Worm (Caenorhabditis elegans) whole organism, late embryonic: ENCODE data around the gene C34E11.4.
A peak's percentile ranks its signal among the peaks of the same experiment; 100 is the strongest.

Source experiments
- C08G9.2 ChIP-seq: sonication (generic microtip); optimal IDR thresholded peaks from 2 replicates; lab custom pipeline; 2016; ENCODE audit warnings: mild to moderate bottlenecking, missing genetic modification characterization, moderate library complexity, missing compliant biosample characterization
- F13H6.1 ChIP-seq: sonication (generic microtip); optimal IDR thresholded peaks from 2 replicates; lab custom pipeline; 2016; ENCODE audit warnings: missing genetic modification characterization, missing compliant biosample characterization
- K02D7.2 ChIP-seq: sonication (generic microtip); optimal IDR thresholded peaks from 2 replicates; lab custom pipeline; 2017; ENCODE audit warnings: mild to moderate bottlenecking, missing genetic modification characterization, missing compliant biosample characterization
- T23F11.4 ChIP-seq: fragments of 200-800 bp; sonication (Bioruptor generic); optimal IDR thresholded peaks from 2 replicates; lab custom pipeline; 2018; ENCODE audit warnings: mild to moderate bottlenecking, missing genetic modification characterization, missing compliant biosample characterization
- ceh-18 ChIP-seq: sonication (generic microtip); optimal IDR thresholded peaks from 2 replicates; lab custom pipeline; 2016; ENCODE audit warnings: missing genetic modification characterization, missing compliant biosample characterization
- ceh-19 ChIP-seq: fragments of 200-800 bp; sonication (Bioruptor generic); optimal IDR thresholded peaks from 2 replicates; lab custom pipeline; 2018; ENCODE audit warnings: mild to moderate bottlenecking, missing genetic modification characterization, missing compliant biosample characterization
- ceh-22 ChIP-seq: sonication (generic microtip); optimal IDR thresholded peaks from 2 replicates; lab custom pipeline; 2017; ENCODE audit warnings: missing biosample characterization, missing genetic modification characterization
- ceh-24 ChIP-seq: sonication (generic microtip); optimal IDR thresholded peaks from 2 replicates; lab custom pipeline; 2016; ENCODE audit warnings: mild to moderate bottlenecking, missing genetic modification characterization, missing compliant biosample characterization
- ceh-31 ChIP-seq: sonication (generic microtip); optimal IDR thresholded peaks from 2 replicates; lab custom pipeline; 2016; ENCODE audit warnings: missing genetic modification characterization, missing compliant biosample characterization
- ceh-48 ChIP-seq: sonication (generic microtip); optimal IDR thresholded peaks from 2 replicates; lab custom pipeline; 2016; ENCODE audit warnings: missing genetic modification characterization, inconsistent platforms, missing compliant biosample characterization
- ceh-6 ChIP-seq: fragments of 200-800 bp; sonication (Bioruptor generic); optimal IDR thresholded peaks from 2 replicates; lab custom pipeline; 2018; ENCODE audit warnings: mild to moderate bottlenecking, missing genetic modification characterization, missing compliant biosample characterization
- ceh-9 ChIP-seq: sonication (generic microtip); optimal IDR thresholded peaks from 2 replicates; lab custom pipeline; 2016; ENCODE audit warnings: mild to moderate bottlenecking, missing genetic modification characterization, inconsistent platforms, missing compliant biosample characterization
- dmd-4 ChIP-seq: sonication (generic microtip); optimal IDR thresholded peaks from 2 replicates; lab custom pipeline; 2016; ENCODE audit warnings: borderline replicate concordance, missing genetic modification characterization, missing compliant biosample characterization
- dve-1 ChIP-seq: sonication (generic microtip); optimal IDR thresholded peaks from 2 replicates; lab custom pipeline; 2017; ENCODE audit warnings: antibody characterized with exemption, mild to moderate bottlenecking, missing genetic modification characterization, missing compliant biosample characterization
- elt-4 ChIP-seq: sonication (generic microtip); optimal IDR thresholded peaks from 2 replicates; lab custom pipeline; 2016; ENCODE audit warnings: missing genetic modification characterization, missing compliant biosample characterization
- eyg-1 ChIP-seq: sonication (generic microtip); optimal IDR thresholded peaks from 2 replicates; lab custom pipeline; 2016; ENCODE audit warnings: missing genotype, missing genetic modification characterization, missing compliant biosample characterization
- fax-1 ChIP-seq: sonication (generic microtip); optimal IDR thresholded peaks from 2 replicates; lab custom pipeline; 2016; ENCODE audit warnings: missing genotype, missing genetic modification characterization, missing compliant biosample characterization
- fkh-6 ChIP-seq: sonication (generic microtip); optimal IDR thresholded peaks from 2 replicates; lab custom pipeline; 2016; ENCODE audit warnings: missing genetic modification characterization, missing compliant biosample characterization
- gmeb-2 ChIP-seq: sonication (generic microtip); optimal IDR thresholded peaks from 2 replicates; lab custom pipeline; 2016; ENCODE audit warnings: missing genetic modification characterization, inconsistent platforms, missing compliant biosample characterization
- hlh-13 ChIP-seq: fragments of 200-800 bp; sonication (Bioruptor generic); optimal IDR thresholded peaks from 2 replicates; lab custom pipeline; 2018; ENCODE audit warnings: mild to moderate bottlenecking, missing genetic modification characterization, missing compliant biosample characterization
- hlh-6 ChIP-seq: sonication (generic microtip); optimal IDR thresholded peaks from 2 replicates; lab custom pipeline; 2016; ENCODE audit warnings: missing genotype, missing genetic modification characterization, missing compliant biosample characterization
- hlh-8 ChIP-seq: sonication (generic microtip); optimal IDR thresholded peaks from 2 replicates; lab custom pipeline; 2016; ENCODE audit warnings: missing genotype, missing genetic modification characterization, missing compliant biosample characterization
- lim-6 ChIP-seq: sonication (generic microtip); optimal IDR thresholded peaks from 2 replicates; lab custom pipeline; 2016; ENCODE audit warnings: missing genetic modification characterization, missing compliant biosample characterization
- madf-2 ChIP-seq: sonication (generic microtip); optimal IDR thresholded peaks from 2 replicates; lab custom pipeline; 2017; ENCODE audit warnings: missing genetic modification characterization, missing compliant biosample characterization
- mec-3 ChIP-seq: sonication (generic microtip); optimal IDR thresholded peaks from 2 replicates; lab custom pipeline; 2016; ENCODE audit warnings: borderline replicate concordance, missing genetic modification characterization, missing compliant biosample characterization
- npax-4 ChIP-seq: sonication (generic microtip); optimal IDR thresholded peaks from 2 replicates; lab custom pipeline; 2016; ENCODE audit warnings: missing genetic modification characterization, missing compliant biosample characterization
- pag-3 ChIP-seq: sonication (generic microtip); optimal IDR thresholded peaks from 2 replicates; lab custom pipeline; 2016; ENCODE audit warnings: missing compliant biosample characterization, missing genetic modification characterization, borderline replicate concordance
- pha-2 ChIP-seq: sonication (generic microtip); optimal IDR thresholded peaks from 2 replicates; lab custom pipeline; 2017; ENCODE audit warnings: mild to moderate bottlenecking, missing genetic modification characterization, missing compliant biosample characterization
- pqm-1 ChIP-seq: sonication (generic microtip); optimal IDR thresholded peaks from 2 replicates; lab custom pipeline; 2016; ENCODE audit warnings: missing genetic modification characterization, missing compliant biosample characterization
- pros-1 ChIP-seq: fragments of 150-350 bp; optimal IDR thresholded peaks from 2 replicates; lab custom pipeline; 2014; ENCODE audit warnings: missing biosample characterization, missing genetic modification reagents, missing genetic modification characterization
- sdc-2 ChIP-seq: sonication (generic microtip); optimal IDR thresholded peaks from 2 replicates; lab custom pipeline; 2016; ENCODE audit warnings: missing genotype, missing genetic modification characterization, missing compliant biosample characterization
- sox-2 ChIP-seq: fragments of 200-800 bp; sonication (Bioruptor generic); IDR thresholded peaks from 2 replicates; pipeline ENCODE4 v1.3.6; 2022; ENCODE audit warnings: missing genetic modification reagents, missing genetic modification characterization, missing compliant biosample characterization
- sox-4 ChIP-seq: sonication (generic microtip); optimal IDR thresholded peaks from 2 replicates; lab custom pipeline; 2017; ENCODE audit warnings: mild to moderate bottlenecking, missing genetic modification characterization, inconsistent platforms, missing compliant biosample characterization
- tbx-7 ChIP-seq: sonication (generic microtip); optimal IDR thresholded peaks from 2 replicates; lab custom pipeline; 2016; ENCODE audit warnings: missing genotype, missing genetic modification characterization, missing compliant biosample characterization
- ttx-3 ChIP-seq: sonication (generic microtip); optimal IDR thresholded peaks from 2 replicates; lab custom pipeline; 2016; ENCODE audit warnings: missing genetic modification reagents, missing genetic modification characterization, missing compliant biosample characterization
- unc-42 ChIP-seq: sonication (generic microtip); optimal IDR thresholded peaks from 2 replicates; lab custom pipeline; 2016; ENCODE audit warnings: missing genotype, missing genetic modification characterization, missing compliant biosample characterization
- unc-86 ChIP-seq: sonication (generic microtip); optimal IDR thresholded peaks from 2 replicates; lab custom pipeline; 2016; ENCODE audit warnings: missing genetic modification characterization, missing compliant biosample characterization
- ztf-16 ChIP-seq: sonication (generic microtip); optimal IDR thresholded peaks from 2 replicates; lab custom pipeline; 2017; ENCODE audit warnings: missing genetic modification characterization, missing compliant biosample characterization

Gene C34E11.4

DNA sequence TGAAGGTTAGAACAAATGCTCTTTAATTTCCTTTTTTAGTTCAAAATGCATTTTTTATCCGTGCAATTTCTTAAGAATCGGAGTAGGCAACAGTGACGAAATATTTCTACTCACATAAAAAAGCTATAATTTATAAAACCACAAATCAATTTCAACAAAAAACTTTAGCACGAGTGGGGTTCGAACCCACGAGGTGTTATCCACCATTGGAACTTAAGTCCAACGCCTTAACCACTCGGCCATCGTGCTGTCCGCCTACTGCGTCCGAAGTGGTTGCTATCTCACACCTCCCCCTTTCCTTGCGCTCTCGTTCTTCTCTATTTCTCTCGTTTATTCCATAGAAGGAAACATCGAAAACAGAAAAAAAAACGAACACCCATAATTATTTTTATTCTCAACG, 46.3 kb upstream of the C34E11.4 start (continued):
- TF ChIP-seq C08G9.2 (tag; lab: Kevin White, UChicago) (peak; percentile 74), pag-3 (tag; lab: Kevin White, UChicago) (no peak), ceh-19 (GFP tag; lab: Kevin White, UChicago) (peak; percentile 75), tbx-7 (tag; lab: Kevin White, UChicago) (peak; percentile 23), madf-2 (tag; lab: Kevin White, UChicago) (peak; percentile 73), ceh-48 (tag; lab: Kevin White, UChicago) (peak; percentile 63), hlh-6 (peak; percentile 87), unc-86 (tag; lab: Kevin White, UChicago) (peak; percentile 80), hlh-13 (GFP tag; lab: Kevin White, UChicago) (peak; percentile 63), T23F11.4 (peak; percentile 70), fax-1 (tag; lab: Kevin White, UChicago) (peak; percentile 69), ttx-3 (tag; lab: Kevin White, UChicago) (peak; percentile 99), unc-42 (tag; lab: Kevin White, UChicago) (peak; percentile 53), eyg-1 (tag; lab: Kevin White, UChicago) (peak; percentile 57), F13H6.1 (peak; percentile 62), ceh-18 (tag; lab: Kevin White, UChicago) (peak; percentile 51), sdc-2 (tag; lab: Kevin White, UChicago) (peak; percentile 84), pqm-1 (tag; lab: Kevin White, UChicago) (no peak), hlh-8 (tag; lab: Kevin White, UChicago) (peak; percentile 14), fkh-6 (tag; lab: Kevin White, UChicago) (peak; percentile 78), pros-1 (tag; lab: Kevin White, UChicago) (no peak), npax-4 (tag; lab: Kevin White, UChicago) (peak; percentile 37), ceh-6 (peak; percentile 81)

DNA sequence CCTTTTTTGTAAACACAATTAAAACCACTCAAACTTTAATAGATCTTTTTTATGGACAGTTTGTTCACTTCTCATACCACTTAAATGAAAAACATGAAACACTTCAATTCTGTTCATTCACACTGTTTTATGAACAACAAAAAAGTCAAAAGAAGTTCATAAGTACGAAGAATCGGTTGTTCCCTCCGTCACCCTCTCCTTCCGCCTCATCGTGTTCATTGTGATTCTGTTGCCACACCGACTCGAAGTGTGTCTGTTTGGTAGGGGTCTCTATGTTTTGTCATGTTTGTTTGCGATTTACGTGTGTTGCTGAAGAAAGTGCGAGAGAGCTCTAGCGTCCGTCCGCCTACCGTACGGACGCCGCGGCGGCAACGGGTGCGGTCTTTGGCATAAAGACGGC, 45.2 kb upstream of the C34E11.4 start, which contains the start of gene lact-7:
Gene lact-7 (plus strand): TSS at position 301 of the 400 bp plus-strand sequence.
- TF ChIP-seq ceh-24 (tag; lab: Kevin White, UChicago) (no peak), pros-1 (tag; lab: Kevin White, UChicago) (no peak), pag-3 (tag; lab: Kevin White, UChicago) (no peak), sdc-2 (tag; lab: Kevin White, UChicago) (no peak), K02D7.2 (tag; lab: Kevin White, UChicago) (no peak), elt-4 (tag; lab: Kevin White, UChicago) (no peak), sox-2 (no peak), unc-42 (tag; lab: Kevin White, UChicago) (no peak), hlh-6 (no peak), hlh-13 (GFP tag; lab: Kevin White, UChicago) (no peak)

DNA sequence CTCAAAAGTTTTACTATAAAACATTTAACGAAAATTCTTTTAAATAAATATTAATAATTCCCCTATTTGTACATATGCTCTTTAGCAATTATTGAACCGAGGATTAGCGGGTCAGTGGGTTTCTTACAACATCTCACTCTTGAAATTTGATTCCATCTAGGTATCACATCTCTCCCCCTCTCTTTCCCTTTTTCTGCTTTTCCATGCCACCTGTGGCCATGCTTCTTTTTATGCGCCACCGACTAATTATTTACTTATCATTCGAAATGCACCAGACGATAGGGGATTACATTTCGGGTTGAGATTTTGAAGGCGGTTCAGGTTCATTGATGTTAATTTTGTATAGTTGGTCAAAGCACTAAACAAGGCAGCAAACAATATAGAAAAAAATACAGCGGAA, 38.1 kb upstream of the C34E11.4 start:
- no peak for TF ChIP-seq dve-1 (tag; lab: Kevin White, UChicago)
- TF ChIP-seq mec-3 (tag; lab: Kevin White, UChicago): no peak
- TF ChIP-seq pha-2 (tag; lab: Kevin White, UChicago): no peak
- no peak for TF ChIP-seq tbx-7 (tag; lab: Kevin White, UChicago)
- TF ChIP-seq ceh-31 (tag; lab: Kevin White, UChicago): no peak
- no peak for TF ChIP-seq dmd-4 (tag; lab: Kevin White, UChicago)
- TF ChIP-seq unc-86 (tag; lab: Kevin White, UChicago): no peak

ce11 chrX:11766432-11766831, 37.6 kb upstream of the C34E11.4 start:
- no peak for TF ChIP-seq pqm-1 (tag; lab: Kevin White, UChicago)
- peak; percentile 69 for TF ChIP-seq ttx-3 (tag; lab: Kevin White, UChicago)

ce11 chrX:11769278-11769677, 34.7 kb upstream of the C34E11.4 start, which contains the start of gene ttx-3:
Gene ttx-3 (minus strand): TSS chrX:11769378.
- TF ChIP-seq T23F11.4: no peak
- TF ChIP-seq pag-3 (tag; lab: Kevin White, UChicago): no peak
- TF ChIP-seq ceh-24 (tag; lab: Kevin White, UChicago): no peak
- TF ChIP-seq npax-4 (tag; lab: Kevin White, UChicago): no peak
- no peak for TF ChIP-seq lim-6
- TF ChIP-seq ztf-16 (tag; lab: Kevin White, UChicago): no peak
- TF ChIP-seq gmeb-2 (tag; lab: Kevin White, UChicago): no peak
- TF ChIP-seq tbx-7 (tag; lab: Kevin White, UChicago): no peak
- TF ChIP-seq pros-1 (tag; lab: Kevin White, UChicago): no peak
- TF ChIP-seq sox-4 (tag; lab: Kevin White, UChicago): no peak
- no peak for TF ChIP-seq ceh-31 (tag; lab: Kevin White, UChicago)
- TF ChIP-seq pqm-1 (tag; lab: Kevin White, UChicago): no peak
- no peak for TF ChIP-seq ceh-22
- TF ChIP-seq unc-42 (tag; lab: Kevin White, UChicago): no peak
- TF ChIP-seq ceh-9 (tag; lab: Kevin White, UChicago): no peak
